Worm (Caenorhabditis elegans): ENCODE data around the gene F21C10.5.
A peak's percentile ranks its signal among the peaks of the same experiment; 100 is the strongest.

The F21C10.5 gene

ce11 chrV:9095613-9096317 lies 29.7 kb upstream of the F21C10.5 start, which contains the start of gene F21C10.10 (continued):
- peak; percentile 76 for TF ChIP-seq pha-4 (GFP tag; IDR thresholded peaks at IDR 0.05)
- peak; percentile 60 for TF ChIP-seq pha-4 (tag; optimal IDR thresholded peaks at IDR 0.05)
- TF ChIP-seq ceh-32 (tag; optimal IDR thresholded peaks at IDR 0.05; ENCODE audit: poor library complexity): no peak
- peak; percentile 66 for TF ChIP-seq rbr-2 (tag; optimal IDR thresholded peaks at IDR 0.05)
- no peak for TF ChIP-seq snpc-4 (tag; optimal IDR thresholded peaks at IDR 0.05)
- TF ChIP-seq dmd-6 (GFP tag; IDR thresholded peaks at IDR 0.05): peak; percentile 99
- no peak for TF ChIP-seq mes-2 (tag; optimal IDR thresholded peaks at IDR 0.05; ENCODE audit: poor library complexity, severe bottlenecking)
- TF ChIP-seq F37D6.2 (tag; optimal IDR thresholded peaks at IDR 0.05): no peak
- TF ChIP-seq Y48G9A.11 (GFP tag; IDR thresholded peaks at IDR 0.05): no peak
- no peak for TF ChIP-seq attf-4 (tag; optimal IDR thresholded peaks at IDR 0.05)
- peak; percentile 77 to 96 for TF ChIP-seq mdl-1 (tag; optimal IDR thresholded peaks at IDR 0.05)
- peak; percentile 55 to 81 for TF ChIP-seq lsy-2 (tag; optimal IDR thresholded peaks at IDR 0.05)
- TF ChIP-seq unc-39 (tag; optimal IDR thresholded peaks at IDR 0.05): no peak

DNA sequence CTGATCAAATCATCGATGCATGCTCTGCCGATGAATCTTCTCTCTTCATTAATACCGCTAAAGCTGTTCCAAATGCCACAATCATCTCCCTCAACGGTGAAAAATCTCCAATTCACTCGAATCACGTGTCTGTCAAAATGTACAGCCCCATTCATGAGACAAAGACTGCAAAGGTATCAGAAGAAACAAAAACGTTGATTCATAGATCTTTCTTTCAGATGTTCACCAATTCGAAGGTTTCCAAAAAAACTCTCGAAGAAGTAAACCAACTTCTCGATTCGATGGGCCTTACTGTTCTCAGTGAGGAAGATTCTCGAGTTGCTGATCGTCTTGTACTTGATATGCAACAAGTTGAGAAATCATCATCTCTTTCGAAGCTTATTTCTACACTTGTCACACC lies 28.8 kb upstream of the F21C10.5 start:
- TF ChIP-seq ama-1 (optimal IDR thresholded peaks at IDR 0.05): peak; percentile 27
- TF ChIP-seq mes-2 (tag; optimal IDR thresholded peaks at IDR 0.05; ENCODE audit: poor library complexity, severe bottlenecking): no peak
- no peak for TF ChIP-seq lin-15B (tag; optimal IDR thresholded peaks at IDR 0.05)
- no peak for TF ChIP-seq T26A8.4 (GFP tag; IDR thresholded peaks at IDR 0.05)
- TF ChIP-seq mxl-3 (GFP tag; optimal IDR thresholded peaks at IDR 0.05): peak; percentile 7
- no peak for TF ChIP-seq lim-7 (GFP tag; IDR thresholded peaks at IDR 0.05)
- peak; percentile 52 for TF ChIP-seq hlh-30 (tag; optimal IDR thresholded peaks at IDR 0.05; ENCODE audit: insufficient read depth)

- TF ChIP-seq ama-1 (optimal IDR thresholded peaks at IDR 0.05) (peak; percentile 17), mep-1 (tag; optimal IDR thresholded peaks at IDR 0.05) (peak; percentile 0), zfp-3 (GFP tag; conservative IDR thresholded peaks at IDR 0.05) (peak; percentile 63; the same call in 1 of the 2 replicates), php-3 (GFP tag; IDR thresholded peaks at IDR 0.05) (peak; percentile 17; the same call in 1 of the 2 replicates), lin-29 (GFP tag; IDR thresholded peaks at IDR 0.05) (no peak), aha-1 (tag) (peak; percentile 24), T26A8.4 (GFP tag; IDR thresholded peaks at IDR 0.05) (peak; percentile 18; the same call in 1 of the 2 replicates), D1046.2 (GFP tag; IDR thresholded peaks at IDR 0.05) (no peak), mdt-29 (GFP tag; IDR thresholded peaks at IDR 0.05) (no peak; the same call in 1 of the 2 replicates), nhr-10 (tag; optimal IDR thresholded peaks at IDR 0.05) (no peak), lin-38 (GFP tag; IDR thresholded peaks at IDR 0.05) (peak; percentile 39; the same call in 1 of the 2 replicates)
Measured at ce11 chrV:9097213-9097612, 28.2 kb upstream of the F21C10.5 start.

ce11 chrV:9098280-9098973 lies 27.0 kb upstream of the F21C10.5 start, which contains the start of gene F21C10.9:
F21C10.9 (minus strand) TSS chrV:9098696.
- TF ChIP-seq nhr-6 (tag; optimal IDR thresholded peaks at IDR 0.05) (no peak), hlh-30 (tag; optimal IDR thresholded peaks at IDR 0.05; ENCODE audit: insufficient read depth) (peak; percentile 51), nhr-28 (tag; optimal IDR thresholded peaks at IDR 0.05) (peak; percentile 94), ZK546.5 (tag; optimal IDR thresholded peaks at IDR 0.05) (no peak), dmd-6 (GFP tag; IDR thresholded peaks at IDR 0.05) (peak; percentile 12; the same call in 1 of the 2 replicates), dmd-8 (GFP tag; IDR thresholded peaks at IDR 0.05) (no peak)

ce11 chrV:9101062-9101461 lies 24.4 kb upstream of the F21C10.5 start, which contains the start of gene frpr-6:
frpr-6 (minus strand) TSS chrV:9101162.
- TF ChIP-seq nhr-11 (tag; optimal IDR thresholded peaks at IDR 0.05): no peak
- no peak for TF ChIP-seq zfp-2 (tag; optimal IDR thresholded peaks at IDR 0.05)
- no peak for TF ChIP-seq tag-97 (GFP tag; IDR thresholded peaks at IDR 0.05)
- no peak for TF ChIP-seq dmd-9 (GFP tag; IDR thresholded peaks at IDR 0.05)
- no peak for TF ChIP-seq nhr-48 (tag; optimal IDR thresholded peaks at IDR 0.05)
- TF ChIP-seq dpl-1 (GFP tag; optimal IDR thresholded peaks at IDR 0.05): no peak
- TF ChIP-seq madf-9 (GFP tag; conservative IDR thresholded peaks at IDR 0.05): no peak
- TF ChIP-seq egl-27 (tag; optimal IDR thresholded peaks at IDR 0.05): no peak
- TF ChIP-seq set-16 (GFP tag; IDR thresholded peaks at IDR 0.05): no peak
- TF ChIP-seq nhr-102 (tag; optimal IDR thresholded peaks at IDR 0.05): no peak
- no peak for TF ChIP-seq lin-1 (GFP tag; IDR thresholded peaks at IDR 0.05)
- no peak for TF ChIP-seq nhr-41 (GFP tag; IDR thresholded peaks at IDR 0.05)

All from whole organism, L4 larva.